Worm (Caenorhabditis elegans) whole organism, mixed stage, embryonic: ENCODE measurements around the gene srx-56.

Experiments
- bed-3 ChIP-seq: fragments of 200-800 bp; sonication (Bioruptor generic); optimal IDR thresholded peaks from 3 replicates; lab custom pipeline; 2018; ENCODE audit warnings: mild to moderate bottlenecking, missing genetic modification characterization, moderate library complexity, missing compliant biosample characterization
- ces-1 ChIP-seq: fragments of 150-350 bp; optimal IDR thresholded peaks from 2 replicates; lab custom pipeline; 2014; ENCODE audit warnings: missing biosample characterization, missing genetic modification reagents, missing genetic modification characterization
- snpc-4 ChIP-seq: fragments of 150-350 bp; optimal IDR thresholded peaks from 2 replicates; lab custom pipeline; 2014; ENCODE audit warnings: missing biosample characterization, missing genetic modification characterization
- unc-62 ChIP-seq: fragments of 150-350 bp; optimal IDR thresholded peaks from 2 replicates; lab custom pipeline; 2014; ENCODE audit warnings: missing biosample characterization, missing genetic modification reagents, missing genetic modification characterization

ce11 chrV:7409599-7409998 lies 35.4 kb downstream of the srx-56 start, which contains the start of gene R13D7.2:
- no peak for TF ChIP-seq snpc-4 (tag; lab: Kevin White, UChicago)
- no peak for TF ChIP-seq bed-3 (GFP tag; lab: Kevin White, UChicago)
- TF ChIP-seq unc-62 (GFP tag; lab: Kevin White, UChicago), result no peak
- no peak for TF ChIP-seq ces-1 (GFP tag; lab: Kevin White, UChicago)
